Fruit fly (Drosophila melanogaster): ENCODE measurements around the gene salt.
A peak's percentile ranks its signal among the peaks of the same experiment; 100 is the strongest.

salt gene

DNA sequence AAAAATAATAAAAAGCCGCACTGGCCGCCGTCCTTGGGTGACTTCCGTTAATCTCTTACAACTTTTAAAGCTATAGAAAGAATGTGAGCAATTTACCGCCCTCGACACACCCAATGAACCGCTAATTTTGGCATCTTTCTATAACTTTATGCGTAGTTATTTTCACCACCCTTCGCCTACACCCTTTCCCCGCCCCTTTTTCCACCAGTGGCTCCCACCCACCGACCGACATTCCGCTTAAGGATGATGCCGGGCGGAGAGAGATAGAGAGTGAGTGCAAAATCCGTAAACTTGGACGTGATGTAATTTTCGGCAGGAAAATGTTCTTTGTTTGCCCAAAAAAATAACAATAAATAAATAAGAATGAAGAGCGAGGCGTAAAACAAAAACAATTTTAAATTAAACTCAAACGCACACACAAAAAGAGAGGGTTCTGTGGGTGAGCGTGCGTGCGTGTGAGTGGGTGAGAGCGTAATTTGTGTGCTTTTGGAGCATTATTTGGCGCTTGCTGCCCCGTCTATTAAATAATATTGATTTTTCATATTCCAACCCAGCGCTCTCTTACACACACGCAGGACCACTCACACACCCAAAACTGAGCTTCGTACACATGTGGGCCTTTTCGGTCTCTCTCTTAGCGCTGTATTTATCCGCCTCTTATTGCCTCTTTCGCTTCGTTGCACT is 23.1 kb upstream of the salt start (continued):
- TF ChIP-seq nerfin-1 (tag; optimal IDR thresholded peaks at IDR 0.05): peak; percentile 55
- peak; percentile 31 for TF ChIP-seq CG3163 (GFP tag; optimal IDR thresholded peaks at IDR 0.05)
- 0 out of 2 replicates have a peak, but pooled peaks have one; percentile 14 for TF ChIP-seq Atf6 (GFP tag; IDR thresholded peaks at IDR 0.05)
- no peak for TF ChIP-seq CG10321 (GFP tag; IDR thresholded peaks at IDR 0.05)
- TF ChIP-seq bbx (GFP tag; IDR thresholded peaks at IDR 0.05; ENCODE audit: partially characterized antibody): no peak
- TF ChIP-seq CG32767 (GFP tag; IDR thresholded peaks at IDR 0.05): no peak
- TF ChIP-seq stc (GFP tag; IDR thresholded peaks at IDR 0.05): peak; percentile 10; the same call in 1 of the 2 replicates

DNA sequence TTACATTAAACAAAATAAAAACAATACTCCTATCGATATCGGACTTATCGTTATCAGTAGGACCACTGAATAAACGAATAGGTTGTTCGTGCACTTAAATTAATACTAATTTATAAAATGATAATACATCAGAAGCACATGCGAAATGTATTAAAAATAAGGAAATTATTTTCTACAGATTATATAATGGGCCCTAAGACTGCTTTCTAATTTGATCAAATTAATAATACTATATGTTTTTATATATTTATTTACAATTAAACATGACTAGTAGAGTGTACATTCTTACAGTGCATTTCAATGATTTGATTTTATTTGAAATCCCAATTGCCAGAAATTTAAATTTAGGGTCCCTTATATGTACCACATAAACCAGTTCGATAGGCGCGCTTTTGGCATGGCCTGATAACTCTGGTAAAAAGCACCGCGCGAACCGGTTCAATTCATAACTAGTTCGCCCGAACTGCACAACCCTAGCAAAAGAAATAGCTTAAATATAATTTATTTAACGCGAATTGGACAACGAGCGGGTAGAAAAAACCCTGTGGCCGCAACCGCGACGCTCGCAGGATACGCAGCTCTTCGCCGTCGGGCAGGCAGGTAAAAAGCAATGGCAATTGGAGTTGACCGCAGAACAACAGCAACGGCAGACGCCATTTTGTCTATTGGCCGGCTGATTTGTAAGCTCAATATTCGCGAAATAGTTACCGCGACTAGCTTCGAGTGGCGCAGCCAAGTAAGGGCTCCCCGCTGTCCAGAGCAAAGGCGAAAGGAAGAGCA is 22.3 kb upstream of the salt start, which contains the start of the genes CG2126 and faf:
Gene CG2126, minus strand, starts transcription at position 70 of the 780 bp plus-strand sequence.
Gene faf, plus strand, starts transcription at position 438 of the 780 bp plus-strand sequence.
- TF ChIP-seq abd-A (tag; optimal IDR thresholded peaks at IDR 0.05) (no peak), br (optimal IDR thresholded peaks at IDR 0.05) (no peak), sens (GFP tag) (peak; percentile 83), grn (GFP tag; optimal IDR thresholded peaks at IDR 0.05) (no peak), CG11456 (GFP tag; IDR thresholded peaks at IDR 0.05) (peak; percentile 84), fd3F (GFP tag; optimal IDR thresholded peaks at IDR 0.05) (peak; percentile 78), CrebB (tag; optimal IDR thresholded peaks at IDR 0.05) (no peak), CG2116 (GFP tag; optimal IDR thresholded peaks at IDR 0.05) (peak; percentile 75), CG1603 (tag; optimal IDR thresholded peaks at IDR 0.05) (no peak), Abd-B (GFP tag; optimal IDR thresholded peaks at IDR 0.05) (peak; percentile 81), CG14014 (GFP tag; IDR thresholded peaks at IDR 0.05) (peak; percentile 82), CG12744 (GFP tag; optimal IDR thresholded peaks at IDR 0.05) (peak; percentile 2), CG3407 (GFP tag; optimal IDR thresholded peaks at IDR 0.05) (peak; percentile 65), rib (GFP tag; IDR thresholded peaks at IDR 0.05) (0 out of 2 replicates have a peak, but pooled peaks have one; percentile 36), CG17912 (GFP tag; optimal IDR thresholded peaks at IDR 0.05) (peak; percentile 42), zfh2 (GFP tag; optimal IDR thresholded peaks at IDR 0.05) (peak; percentile 53), psq (GFP tag; optimal IDR thresholded peaks at IDR 0.05) (peak; percentile 35), caup (GFP tag; optimal IDR thresholded peaks at IDR 0.05; ENCODE audit: severe bottlenecking) (peak; percentile 73), bab2 (GFP tag; optimal IDR thresholded peaks at IDR 0.05) (peak; percentile 52), Dref (GFP tag; IDR thresholded peaks at IDR 0.05) (peak; percentile 59), insv (GFP tag; optimal IDR thresholded peaks at IDR 0.05) (peak in 1 of 2 experiments; percentile 42), btn (GFP tag; optimal IDR thresholded peaks at IDR 0.05) (no peak), zfh1 (GFP tag; IDR thresholded peaks at IDR 0.05) (peak; percentile 72; the same call in 2 of the 3 replicates), CG2120 (GFP tag; optimal IDR thresholded peaks at IDR 0.05) (peak; percentile 77), CG31365 (tag; optimal IDR thresholded peaks at IDR 0.05) (no peak), CG9932 (GFP tag; IDR thresholded peaks at IDR 0.05) (peak; percentile 87), CG14860 (GFP tag; IDR thresholded peaks at IDR 0.05; ENCODE audit: partially characterized antibody) (peak; percentile 33; the same call in 2 of the 3 replicates), Chrac-16 (GFP tag; optimal IDR thresholded peaks at IDR 0.05) (peak; percentile 74), CG9437 (GFP tag; optimal IDR thresholded peaks at IDR 0.05) (peak; percentile 70), ato (GFP tag; IDR thresholded peaks at IDR 0.05; ENCODE audit: partially characterized antibody) (no peak), CG4360 (GFP tag; IDR thresholded peaks at IDR 0.05) (0 out of 2 replicates have a peak, but pooled peaks have one; percentile 22), CG14441 (GFP tag; IDR thresholded peaks at IDR 0.05) (peak; percentile 76), CG6272 (GFP tag; IDR thresholded peaks at IDR 0.05) (peak; percentile 66; the same call in 1 of the 2 replicates), unc-4 (GFP tag; IDR thresholded peaks at IDR 0.05; ENCODE audit: partially characterized antibody) (peak; percentile 50; the same call in 1 of the 2 replicates), az2 (GFP tag; optimal IDR thresholded peaks at IDR 0.05) (peak; percentile 75), aop (GFP tag; IDR thresholded peaks at IDR 0.05) (no peak), CG30020 (tag; optimal IDR thresholded peaks at IDR 0.05) (peak; percentile 65), unpg (GFP tag; optimal IDR thresholded peaks at IDR 0.05) (peak; percentile 82), CG34224 (GFP tag; IDR thresholded peaks at IDR 0.05; ENCODE audit: partially characterized antibody) (peak; percentile 51; the same call in 2 of the 3 replicates), jing (GFP tag; optimal IDR thresholded peaks at IDR 0.05) (no peak)

Measured in whole organism, embryonic.